1 fruit fly cellular context compared by ENCODE assay signal in the genomic region with DNA sequence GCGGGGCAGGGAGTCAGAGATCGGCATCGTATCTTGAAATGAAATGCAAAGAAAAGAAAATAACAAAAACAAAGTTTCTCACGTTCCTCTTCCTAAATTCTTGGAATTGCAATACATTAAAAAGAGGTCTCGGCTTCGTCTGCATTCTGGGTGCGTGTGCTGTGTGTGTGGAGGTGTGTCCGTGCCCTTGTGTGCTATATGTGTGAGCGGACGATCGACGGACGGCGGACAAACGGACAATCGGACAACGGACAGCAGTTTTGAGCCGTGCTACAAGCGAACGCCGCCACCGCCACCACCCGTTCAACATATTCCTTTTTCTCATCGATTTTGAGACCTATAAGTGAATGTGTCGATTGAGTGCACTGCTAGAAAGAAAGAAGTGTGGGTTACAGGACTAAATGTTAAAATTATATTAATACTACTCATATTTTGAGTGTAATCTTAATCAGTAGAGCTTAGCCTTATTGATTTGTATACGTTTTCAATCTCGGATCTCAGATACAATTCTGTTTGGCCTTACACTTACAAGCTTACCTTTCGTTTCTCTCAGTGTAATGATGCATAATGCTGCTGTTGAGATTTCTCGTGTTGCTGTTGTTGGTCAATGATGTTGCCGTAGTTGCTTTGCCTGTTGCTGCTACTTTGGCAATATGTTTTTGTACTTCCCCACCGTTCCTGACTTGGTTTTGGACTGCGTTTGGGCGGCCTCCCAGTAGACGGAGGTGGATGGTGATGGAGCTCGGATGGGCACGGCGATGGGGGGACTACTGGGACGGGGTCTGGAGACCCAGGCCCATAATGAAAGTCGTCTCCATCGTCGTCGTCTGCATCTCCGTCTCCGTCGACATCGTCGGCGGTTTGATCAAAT.
TF ChIP-seq lines count a peak whose summit lies in the region.

No protein-coding gene starts in this region.

TF ChIP-seq in whole organism, embryonic, 481 proteins besides CTCF, POLR2A, EP300 and RAD21 (continued from another document):
- TF ChIP-seq ranshi (GFP tag; IDR thresholded peaks at IDR 0.05; lab: Robert Waterston, UW), result peak; percentile 68; the same call in 1 of the 2 replicates
- TF ChIP-seq D19B (GFP tag; optimal IDR thresholded peaks at IDR 0.05; lab: Kevin White, UChicago), result no peak
- no peak for TF ChIP-seq hth (optimal IDR thresholded peaks at IDR 0.05; lab: Kevin White, UChicago)
- TF ChIP-seq Mrtf (GFP tag; IDR thresholded peaks at IDR 0.05; lab: Robert Waterston, UW), result no peak
- peak; percentile 49 for TF ChIP-seq CG30020 (tag; optimal IDR thresholded peaks at IDR 0.05; lab: Kevin White, UChicago)
- peak; percentile 83 to 89 for TF ChIP-seq eve (GFP tag; optimal IDR thresholded peaks at IDR 0.05; lab: Kevin White, UChicago)
- no peak for TF ChIP-seq CG6683 (GFP tag; optimal IDR thresholded peaks at IDR 0.05; lab: Kevin White, UChicago)
- peak; percentile 37 for TF ChIP-seq grn (GFP tag; optimal IDR thresholded peaks at IDR 0.05; lab: Kevin White, UChicago)
- TF ChIP-seq CG6813 (GFP tag; optimal IDR thresholded peaks at IDR 0.05; lab: Kevin White, UChicago), result peak; percentile 78
- TF ChIP-seq org-1 (GFP tag; optimal IDR thresholded peaks at IDR 0.05; lab: Kevin White, UChicago), result peak; percentile 77
- TF ChIP-seq Chrac-16 (GFP tag; optimal IDR thresholded peaks at IDR 0.05; lab: Kevin White, UChicago), result peak; percentile 89
- no peak for TF ChIP-seq Meics (GFP tag; optimal IDR thresholded peaks at IDR 0.05; lab: Kevin White, UChicago)
- peak; percentile 53 for TF ChIP-seq CG1647 (GFP tag; optimal IDR thresholded peaks at IDR 0.05; lab: Kevin White, UChicago)
- no peak for TF ChIP-seq CkIIα-i1 (GFP tag; IDR thresholded peaks at IDR 0.05; lab: Robert Waterston, UW)
- peak; percentile 64 for TF ChIP-seq bab2 (GFP tag; optimal IDR thresholded peaks at IDR 0.05; lab: Kevin White, UChicago)
- peak; percentile 86 for TF ChIP-seq CG12391 (tag; optimal IDR thresholded peaks at IDR 0.05; lab: Kevin White, UChicago)
- TF ChIP-seq tup (GFP tag; optimal IDR thresholded peaks at IDR 0.05; lab: Kevin White, UChicago), result peak; percentile 48
- no peak for TF ChIP-seq CG9797 (GFP tag; optimal IDR thresholded peaks at IDR 0.05; lab: Kevin White, UChicago)
- TF ChIP-seq Dp (GFP tag; optimal IDR thresholded peaks at IDR 0.05; lab: Kevin White, UChicago), result no peak
- peak; percentile 42; the same call in 1 of the 2 replicates for TF ChIP-seq Rx (GFP tag; IDR thresholded peaks at IDR 0.05; lab: Robert Waterston, UW)
- TF ChIP-seq sr (GFP tag; IDR thresholded peaks at IDR 0.05; lab: Robert Waterston, UW), result no peak
- peak; percentile 61 for TF ChIP-seq CG18619 (GFP tag; optimal IDR thresholded peaks at IDR 0.05; lab: Kevin White, UChicago)
- peak; percentile 29 for TF ChIP-seq en (GFP tag; optimal IDR thresholded peaks at IDR 0.05; lab: Kevin White, UChicago)
- TF ChIP-seq HHEX (GFP tag; optimal IDR thresholded peaks at IDR 0.05; lab: Kevin White, UChicago), result peak; percentile 28
- TF ChIP-seq wek (GFP tag; optimal IDR thresholded peaks at IDR 0.05; lab: Kevin White, UChicago), result peak; percentile 53
- TF ChIP-seq Stat92E (GFP tag; optimal IDR thresholded peaks at IDR 0.05; lab: Kevin White, UChicago), result peak in 1 of 3 experiments; percentile 97
- TF ChIP-seq Dad (GFP tag; optimal IDR thresholded peaks at IDR 0.05; lab: Kevin White, UChicago), result peak; percentile 49
- peak; percentile 40; the same call in 1 of the 3 replicates for TF ChIP-seq so (GFP tag; IDR thresholded peaks at IDR 0.05; lab: Robert Waterston, UW)
- no peak for TF ChIP-seq pzg (GFP tag; optimal IDR thresholded peaks at IDR 0.05; lab: Kevin White, UChicago)
- TF ChIP-seq ato (GFP tag; IDR thresholded peaks at IDR 0.05; lab: Robert Waterston, UW; ENCODE audit: partially characterized antibody), result no peak
- no peak for TF ChIP-seq gfzf (GFP tag; optimal IDR thresholded peaks at IDR 0.05; lab: Kevin White, UChicago)
- TF ChIP-seq Bgb (GFP tag; IDR thresholded peaks at IDR 0.05; lab: Robert Waterston, UW; ENCODE audit: partially characterized antibody), result no peak
- TF ChIP-seq Doc2 (GFP tag; IDR thresholded peaks at IDR 0.05; lab: Robert Waterston, UW), result no peak
- TF ChIP-seq CG33213 (GFP tag; optimal IDR thresholded peaks at IDR 0.05; lab: Kevin White, UChicago), result peak; percentile 28
- TF ChIP-seq Atf6 (GFP tag; IDR thresholded peaks at IDR 0.05; lab: Robert Waterston, UW), result no peak
- TF ChIP-seq B-H1 (GFP tag; IDR thresholded peaks at IDR 0.05; lab: Robert Waterston, UW), result no peak
- TF ChIP-seq Abd-B (GFP tag; optimal IDR thresholded peaks at IDR 0.05; lab: Kevin White, UChicago), result peak; percentile 74
- peak; percentile 89 for TF ChIP-seq chm (GFP tag; IDR thresholded peaks at IDR 0.05; lab: Robert Waterston, UW)
- peak; percentile 68 for TF ChIP-seq CG3065 (GFP tag; optimal IDR thresholded peaks at IDR 0.05; lab: Kevin White, UChicago)
- no peak for TF ChIP-seq C15 (GFP tag; IDR thresholded peaks at IDR 0.05; lab: Robert Waterston, UW)
- TF ChIP-seq scrt (GFP tag; optimal IDR thresholded peaks at IDR 0.05; lab: Kevin White, UChicago), result peak; percentile 40
- TF ChIP-seq CG31388 (GFP tag; optimal IDR thresholded peaks at IDR 0.05; lab: Kevin White, UChicago), result peak; percentile 53
- no peak for TF ChIP-seq CG1832 (GFP tag; optimal IDR thresholded peaks at IDR 0.05; lab: Kevin White, UChicago)
- no peak for TF ChIP-seq CG3847 (GFP tag; IDR thresholded peaks at IDR 0.05; lab: Robert Waterston, UW)
- TF ChIP-seq gsb (GFP tag; IDR thresholded peaks at IDR 0.05; lab: Robert Waterston, UW), result no peak
- no peak for TF ChIP-seq CG2199 (GFP tag; IDR thresholded peaks at IDR 0.05; lab: Robert Waterston, UW)
- peak; percentile 90 for TF ChIP-seq trem (tag; optimal IDR thresholded peaks at IDR 0.05; lab: Kevin White, UChicago)
- peak; percentile 63 for TF ChIP-seq CG10462 (GFP tag; optimal IDR thresholded peaks at IDR 0.05; lab: Kevin White, UChicago)
- TF ChIP-seq CG2889 (GFP tag; IDR thresholded peaks at IDR 0.05; lab: Robert Waterston, UW), result no peak
- peak; percentile 44 for TF ChIP-seq CG15269 (tag; optimal IDR thresholded peaks at IDR 0.05; lab: Kevin White, UChicago)
- peak; percentile 94 for TF ChIP-seq lbe (GFP tag; optimal IDR thresholded peaks at IDR 0.05; lab: Kevin White, UChicago)
- TF ChIP-seq sens (GFP tag; lab: Kevin White, UChicago), result peak; percentile 98
- no peak for TF ChIP-seq CG13287 (GFP tag; IDR thresholded peaks at IDR 0.05; lab: Robert Waterston, UW; ENCODE audit: partially characterized antibody)
- TF ChIP-seq ase (GFP tag; IDR thresholded peaks at IDR 0.05; lab: Robert Waterston, UW), result no peak; the same call in 2 of the 3 replicates
- TF ChIP-seq Med (GFP tag; lab: Kevin White, UChicago), result peak; percentile 89
- TF ChIP-seq da (GFP tag; optimal IDR thresholded peaks at IDR 0.05; lab: Kevin White, UChicago), result peak; percentile 48
- TF ChIP-seq Asciz (GFP tag; optimal IDR thresholded peaks at IDR 0.05; lab: Kevin White, UChicago), result peak; percentile 64
- TF ChIP-seq CG8388 (GFP tag; optimal IDR thresholded peaks at IDR 0.05; lab: Kevin White, UChicago), result peak; percentile 90
- TF ChIP-seq CG3838 (GFP tag; optimal IDR thresholded peaks at IDR 0.05; lab: Kevin White, UChicago), result peak; percentile 35
- peak; percentile 69; the same call in 2 of the 3 replicates for TF ChIP-seq ken (GFP tag; IDR thresholded peaks at IDR 0.05; lab: Robert Waterston, UW)
- no peak for TF ChIP-seq al (GFP tag; IDR thresholded peaks at IDR 0.05; lab: Robert Waterston, UW)
- TF ChIP-seq Usf (GFP tag; optimal IDR thresholded peaks at IDR 0.05; lab: Kevin White, UChicago), result peak; percentile 77
- TF ChIP-seq bsh (GFP tag; optimal IDR thresholded peaks at IDR 0.05; lab: Kevin White, UChicago), result peak; percentile 90 to 92
- peak; percentile 71 for TF ChIP-seq fd64A (GFP tag; optimal IDR thresholded peaks at IDR 0.05; lab: Kevin White, UChicago)
- TF ChIP-seq CG10147 (GFP tag; optimal IDR thresholded peaks at IDR 0.05; lab: Kevin White, UChicago), result peak; percentile 45
- TF ChIP-seq CG13894 (tag; optimal IDR thresholded peaks at IDR 0.05; lab: Kevin White, UChicago), result no peak
- no peak for TF ChIP-seq B-H2 (GFP tag; optimal IDR thresholded peaks at IDR 0.05; lab: Kevin White, UChicago)
- TF ChIP-seq fd3F (GFP tag; optimal IDR thresholded peaks at IDR 0.05; lab: Kevin White, UChicago), result no peak
- no peak for TF ChIP-seq CG14965 (GFP tag; optimal IDR thresholded peaks at IDR 0.05; lab: Kevin White, UChicago; ENCODE audit: borderline replicate concordance)
- TF ChIP-seq Ada2b (GFP tag; IDR thresholded peaks at IDR 0.05; lab: Robert Waterston, UW), result no peak
